Fruit fly (Drosophila melanogaster) whole organism, embryonic: ENCODE measurements around the gene Tom70.

Experiments used
- Atf3 ChIP-seq: fragments of 200-800 bp; sonication (Bioruptor generic); optimal IDR thresholded peaks from 3 replicates; lab custom pipeline; 2016; ENCODE audit warnings: missing biosample characterization, missing genetic modification characterization
- CG6854 ChIP-seq: fragments of 200-800 bp; sonication (Bioruptor generic); optimal IDR thresholded peaks from 3 replicates; lab custom pipeline; 2017; ENCODE audit warnings: missing biosample characterization, mild to moderate bottlenecking, missing genetic modification characterization
- Mes4 ChIP-seq: fragments of 200-800 bp; sonication (Bioruptor generic); optimal IDR thresholded peaks from 2 replicates; lab custom pipeline; 2016; ENCODE audit warnings: missing biosample characterization, missing genetic modification characterization
- Nf-YC ChIP-seq: fragments of 200-800 bp; optimal IDR thresholded peaks from 3 replicates; lab custom pipeline; 2019; ENCODE audit warnings: missing biosample characterization, mild to moderate bottlenecking, missing genetic modification characterization, moderate library complexity
- Tbp ChIP-seq: fragments of >200 bp; optimal IDR thresholded peaks from 2 replicates; lab custom pipeline; 2018; ENCODE audit warnings: missing biosample characterization, missing genetic modification characterization
- ap ChIP-seq: fragments of 200-800 bp; sonication (Bioruptor generic); IDR thresholded peaks from 2 replicates; pipeline ENCODE4 v1.3.6; 2022; ENCODE audit warnings: missing biosample characterization, missing genetic modification characterization
- dimm ChIP-seq: fragments of 200-800 bp; sonication (Bioruptor generic); IDR thresholded peaks from 2 replicates; pipeline ENCODE4 v1.3.6; 2022; ENCODE audit warnings: missing biosample characterization, missing genetic modification characterization
- eve ChIP-seq, 2 experiments: fragments of >200 bp; optimal IDR thresholded peaks; 2 replicates each; lab custom pipeline; 2017; ENCODE audit warnings: missing biosample characterization in 2 of 2, missing genetic modification characterization in 2 of 2
- pita ChIP-seq: fragments of 200-800 bp; sonication (Bioruptor generic); optimal IDR thresholded peaks from 2 replicates; lab custom pipeline; 2017; ENCODE audit warnings: missing biosample characterization, mild to moderate bottlenecking, missing genetic modification characterization

DNA sequence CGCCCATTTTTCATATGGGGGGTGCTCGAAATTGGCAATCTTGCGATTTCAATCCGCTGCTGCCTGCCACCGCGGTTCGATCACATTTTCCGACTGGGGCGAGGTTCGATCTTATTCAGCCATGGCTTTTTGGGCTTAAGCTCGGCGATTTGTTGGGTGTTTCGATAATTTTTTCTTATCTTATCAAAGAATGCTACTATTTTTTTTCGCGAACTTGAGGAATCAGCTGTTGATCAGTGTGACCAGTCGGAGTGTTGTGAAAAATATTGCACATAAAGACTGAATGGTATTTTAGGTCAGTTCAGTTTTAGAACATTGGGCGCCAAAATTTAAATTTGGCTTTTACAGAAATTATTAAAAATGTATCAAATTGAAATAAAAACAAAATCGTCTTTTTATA is 17.6 kb downstream of the Tom70 start, which contains the start of gene Wdr81:
- TF ChIP-seq Atf3 (GFP tag; lab: Kevin White, UChicago) (no peak), dimm (GFP tag; lab: Robert Waterston, UW) (no peak), Nf-YC (tag; lab: Kevin White, UChicago) (no peak), Mes4 (GFP tag; lab: Kevin White, UChicago) (no peak), eve (GFP tag; optimal IDR thresholded peaks at IDR 0.05; lab: Kevin White, UChicago) (no peak), pita (GFP tag; lab: Kevin White, UChicago) (no peak), ap (no peak), CG6854 (no peak), Tbp (no peak)
